Fruit fly (Drosophila melanogaster) whole organism, embryonic: ENCODE data around the gene Agpat2.
A peak's percentile ranks its signal among the peaks of the same experiment; 100 is the strongest.

ENCODE experiments used
- ATbp ChIP-seq: fragments of 200-800 bp; sonication (Bioruptor generic); optimal IDR thresholded peaks from 2 replicates; lab custom pipeline; 2017; ENCODE audit warnings: missing biosample characterization, mild to moderate bottlenecking, missing genetic modification characterization, missing genetic modification reagents
- Ada2b ChIP-seq: fragments of 200-800 bp; sonication (Bioruptor generic); IDR thresholded peaks from 2 replicates; pipeline ENCODE4 v1.3.6; 2022; ENCODE audit warnings: missing biosample characterization, missing genetic modification characterization
- Adf1 ChIP-seq: fragments of 200-800 bp; sonication (Bioruptor generic); IDR thresholded peaks from 2 replicates; pipeline ENCODE4 v1.3.6; 2022; ENCODE audit warnings: missing biosample characterization, missing genetic modification characterization
- Aef1 ChIP-seq: fragments of 200-800 bp; sonication (Bioruptor generic); IDR thresholded peaks from 3 replicates; pipeline ENCODE4 v1.3.6; 2022; ENCODE audit warnings: missing biosample characterization, missing genetic modification characterization
- Atf3 ChIP-seq: fragments of 200-800 bp; sonication (Bioruptor generic); optimal IDR thresholded peaks from 3 replicates; lab custom pipeline; 2016; ENCODE audit warnings: missing biosample characterization, missing genetic modification characterization
- CG10147 ChIP-seq: fragments of 200-800 bp; sonication (Bioruptor generic); optimal IDR thresholded peaks from 2 replicates; lab custom pipeline; 2019; ENCODE audit warnings: missing biosample characterization, mild to moderate bottlenecking, missing genetic modification characterization, moderate library complexity
- CG10654 ChIP-seq: fragments of 200-800 bp; sonication (Bioruptor generic); optimal IDR thresholded peaks from 2 replicates; lab custom pipeline; 2016; ENCODE audit warnings: missing biosample characterization, missing genetic modification characterization
- CG11695 ChIP-seq: fragments of 200-800 bp; sonication (Bioruptor generic); IDR thresholded peaks from 3 replicates; pipeline ENCODE4 v1.3.6; 2022; ENCODE audit warnings: missing biosample characterization, missing genetic modification characterization
- CG12744 ChIP-seq: fragments of 200-800 bp; sonication (Bioruptor generic); optimal IDR thresholded peaks from 2 replicates; lab custom pipeline; 2016; ENCODE audit warnings: missing biosample characterization, missing genetic modification characterization
- CG15011 ChIP-seq: fragments of 200-800 bp; sonication (Bioruptor generic); optimal IDR thresholded peaks from 3 replicates; lab custom pipeline; 2018; ENCODE audit warnings: missing biosample characterization, mild to moderate bottlenecking, missing genetic modification characterization
- CG15601 ChIP-seq: fragments of 200-800 bp; sonication (Bioruptor generic); optimal IDR thresholded peaks from 3 replicates; lab custom pipeline; 2019; ENCODE audit warnings: missing biosample characterization, mild to moderate bottlenecking, missing genetic modification characterization, moderate library complexity
- CG16779 ChIP-seq: fragments of 200-800 bp; sonication (Bioruptor generic); IDR thresholded peaks from 2 replicates; pipeline ENCODE4 v1.3.6; 2022; ENCODE audit warnings: missing biosample characterization, missing genetic modification characterization
- CG16863 ChIP-seq: fragments of 200-800 bp; sonication (Bioruptor generic); optimal IDR thresholded peaks from 3 replicates; lab custom pipeline; 2016; ENCODE audit warnings: missing biosample characterization, missing genetic modification characterization
- CG18619 ChIP-seq: fragments of 200-800 bp; sonication (Bioruptor generic); optimal IDR thresholded peaks from 3 replicates; lab custom pipeline; 2017; ENCODE audit warnings: missing biosample characterization, mild to moderate bottlenecking, missing genetic modification characterization
- CG30020 ChIP-seq: fragments of 200-800 bp; optimal IDR thresholded peaks from 2 replicates; lab custom pipeline; 2019; ENCODE audit warnings: missing biosample characterization, mild to moderate bottlenecking, missing genetic modification characterization, moderate library complexity
- CG30403 ChIP-seq: fragments of 200-800 bp; sonication (Bioruptor generic); optimal IDR thresholded peaks from 3 replicates; lab custom pipeline; 2016; ENCODE audit warnings: missing biosample characterization, missing genetic modification characterization
- CG3281 ChIP-seq: fragments of 200-800 bp; sonication (Bioruptor generic); optimal IDR thresholded peaks from 3 replicates; lab custom pipeline; 2017; ENCODE audit warnings: missing biosample characterization, mild to moderate bottlenecking, missing genetic modification characterization
- CG3407 ChIP-seq: fragments of 200-800 bp; sonication (Bioruptor generic); optimal IDR thresholded peaks from 2 replicates; lab custom pipeline; 2018; ENCODE audit warnings: missing biosample characterization, mild to moderate bottlenecking, missing genetic modification characterization
- CG4282 ChIP-seq: fragments of 200-800 bp; sonication (Bioruptor generic); optimal IDR thresholded peaks from 2 replicates; lab custom pipeline; 2016; ENCODE audit warnings: missing biosample characterization, missing genetic modification characterization
- CG43689 ChIP-seq: fragments of 200-800 bp; sonication (Bioruptor generic); IDR thresholded peaks from 2 replicates; pipeline ENCODE4 v1.3.6; 2022; ENCODE audit warnings: missing biosample characterization, missing genetic modification characterization
- CG4617 ChIP-seq: fragments of 200-800 bp; sonication (Bioruptor generic); optimal IDR thresholded peaks from 3 replicates; lab custom pipeline; 2016; ENCODE audit warnings: missing biosample characterization, missing genetic modification characterization, borderline replicate concordance
- CG8359 ChIP-seq: fragments of 200-800 bp; sonication (Bioruptor generic); optimal IDR thresholded peaks from 2 replicates; lab custom pipeline; 2017; ENCODE audit warnings: missing biosample characterization, mild to moderate bottlenecking, missing genetic modification characterization, borderline replicate concordance
- CG9215 ChIP-seq: fragments of 200-800 bp; sonication (Bioruptor generic); IDR thresholded peaks from 2 replicates; pipeline ENCODE4 v1.3.6; 2022; ENCODE audit warnings: missing biosample characterization, missing genetic modification characterization
- CG9437 ChIP-seq: fragments of 200-800 bp; sonication (Bioruptor generic); optimal IDR thresholded peaks from 2 replicates; lab custom pipeline; 2018; ENCODE audit warnings: missing biosample characterization, mild to moderate bottlenecking, missing genetic modification characterization
- CG9609 ChIP-seq: fragments of 200-800 bp; sonication (Bioruptor generic); optimal IDR thresholded peaks from 3 replicates; lab custom pipeline; 2016; ENCODE audit warnings: missing biosample characterization, missing genetic modification characterization
- CG9727 ChIP-seq: fragments of 200-800 bp; sonication (Bioruptor generic); optimal IDR thresholded peaks from 3 replicates; lab custom pipeline; 2017; ENCODE audit warnings: missing biosample characterization, mild to moderate bottlenecking, missing genetic modification characterization
- CoRest ChIP-seq: fragments of 200-800 bp; sonication (Bioruptor generic); optimal IDR thresholded peaks from 3 replicates; lab custom pipeline; 2018; ENCODE audit warnings: missing biosample characterization, mild to moderate bottlenecking, missing genetic modification characterization, moderate library complexity
- Dad ChIP-seq: fragments of 200-800 bp; sonication (Bioruptor generic); optimal IDR thresholded peaks from 3 replicates; lab custom pipeline; 2016; ENCODE audit warnings: missing biosample characterization, missing genetic modification characterization
- Dref ChIP-seq: fragments of 200-800 bp; sonication (Bioruptor generic); IDR thresholded peaks from 2 replicates; pipeline ENCODE4 v1.3.6; 2022; ENCODE audit warnings: missing biosample characterization, missing genetic modification characterization
- Eip74EF ChIP-seq, 2 experiments: fragments of 200-800 bp in 1 of 2; fragments of >200 bp in 1 of 2; sonication (Bioruptor generic) in 1 of 2; optimal IDR thresholded peaks; 2 replicates each; lab custom pipeline; 2017 to 2019; ENCODE audit warnings: missing biosample characterization in 2 of 2, missing genetic modification characterization in 2 of 2, mild to moderate bottlenecking in 1 of 2, moderate library complexity in 1 of 2
- GATAe ChIP-seq: fragments of 200-800 bp; sonication (Bioruptor generic); conservative IDR thresholded peaks from 2 replicates; pipeline ENCODE4 v1.3.6; 2022; ENCODE audit warnings: missing biosample characterization, missing genetic modification characterization
- Gsc ChIP-seq: fragments of 200-800 bp; sonication (Bioruptor generic); IDR thresholded peaks from 2 replicates; pipeline ENCODE4 v1.3.6; 2022; ENCODE audit warnings: missing biosample characterization, missing genetic modification characterization
- HmgZ ChIP-seq: fragments of 200-800 bp; sonication (Bioruptor generic); optimal IDR thresholded peaks from 2 replicates; lab custom pipeline; 2018; ENCODE audit warnings: missing biosample characterization, mild to moderate bottlenecking, missing genetic modification characterization
- Mrtf ChIP-seq: fragments of 200-800 bp; sonication (Bioruptor generic); IDR thresholded peaks from 3 replicates; pipeline ENCODE4 v1.3.6; 2022; ENCODE audit warnings: missing biosample characterization, missing genetic modification characterization
- Nf-YB ChIP-seq: fragments of 200-800 bp; sonication (Bioruptor generic); optimal IDR thresholded peaks from 3 replicates; lab custom pipeline; 2019; ENCODE audit warnings: missing biosample characterization, mild to moderate bottlenecking, missing genetic modification characterization, moderate library complexity
- ase ChIP-seq: fragments of 200-800 bp; sonication (Bioruptor generic); IDR thresholded peaks from 3 replicates; pipeline ENCODE4 v1.3.6; 2022; ENCODE audit warnings: missing biosample characterization, missing genetic modification characterization
- chm ChIP-seq: fragments of 200-800 bp; sonication (Bioruptor generic); IDR thresholded peaks from 2 replicates; pipeline ENCODE4 v1.3.6; 2022; ENCODE audit warnings: missing biosample characterization, missing genetic modification characterization
- ci ChIP-seq: fragments of 200-800 bp; sonication (Bioruptor generic); IDR thresholded peaks from 3 replicates; pipeline ENCODE4 v1.3.6; 2022; ENCODE audit warnings: missing biosample characterization, missing genetic modification characterization
- crol ChIP-seq: fragments of 200-800 bp; sonication (Bioruptor generic); IDR thresholded peaks from 2 replicates; pipeline ENCODE4 v1.3.6; 2022; ENCODE audit warnings: missing biosample characterization, missing genetic modification characterization
- dan ChIP-seq: fragments of 200-800 bp; sonication (Bioruptor generic); IDR thresholded peaks from 2 replicates; pipeline ENCODE4 v1.3.6; 2022; ENCODE audit warnings: missing biosample characterization, missing genetic modification characterization
- dati ChIP-seq: fragments of 200-800 bp; sonication (Bioruptor generic); IDR thresholded peaks from 2 replicates; pipeline ENCODE4 v1.3.6; 2022; ENCODE audit warnings: missing biosample characterization, missing genetic modification characterization
- dm ChIP-seq: fragments of 200-800 bp; sonication (Bioruptor generic); optimal IDR thresholded peaks from 3 replicates; lab custom pipeline; 2016; ENCODE audit warnings: missing biosample characterization, missing genetic modification characterization
- en ChIP-seq: fragments of 200-800 bp; sonication (Bioruptor generic); optimal IDR thresholded peaks from 2 replicates; lab custom pipeline; 2016; ENCODE audit warnings: missing biosample characterization, missing genetic modification characterization
- fru ChIP-seq: fragments of >200 bp; optimal IDR thresholded peaks from 2 replicates; lab custom pipeline; 2017
- ken ChIP-seq: fragments of 200-800 bp; sonication (Bioruptor generic); IDR thresholded peaks from 3 replicates; pipeline ENCODE4 v1.3.6; 2022; ENCODE audit warnings: missing biosample characterization, missing genetic modification characterization
- mld ChIP-seq: fragments of 200-800 bp; sonication (Bioruptor generic); IDR thresholded peaks from 3 replicates; pipeline ENCODE4 v1.3.6; 2022; ENCODE audit warnings: missing biosample characterization, missing genetic modification characterization; ENCODE audit not compliant: partially characterized antibody
- onecut ChIP-seq: fragments of 200-800 bp; sonication (Bioruptor generic); IDR thresholded peaks from 2 replicates; pipeline ENCODE4 v1.3.6; 2022; ENCODE audit warnings: missing biosample characterization, missing genetic modification characterization
- phol ChIP-seq: fragments of 200-800 bp; sonication (Bioruptor generic); optimal IDR thresholded peaks from 3 replicates; lab custom pipeline; 2018; ENCODE audit warnings: missing biosample characterization, mild to moderate bottlenecking, missing genetic modification characterization, moderate library complexity
- sd ChIP-seq: fragments of 200-800 bp; sonication (Bioruptor generic); optimal IDR thresholded peaks from 3 replicates; lab custom pipeline; 2018; ENCODE audit warnings: missing biosample characterization, mild to moderate bottlenecking, missing genetic modification characterization, moderate library complexity
- tna ChIP-seq: fragments of 200-800 bp; sonication (Bioruptor generic); IDR thresholded peaks from 2 replicates; pipeline ENCODE4 v1.3.6; 2022; ENCODE audit warnings: missing biosample characterization, missing genetic modification characterization; ENCODE audit not compliant: partially characterized antibody
- trem ChIP-seq: fragments of 200-800 bp; optimal IDR thresholded peaks from 3 replicates; lab custom pipeline; 2019; ENCODE audit warnings: missing biosample characterization, mild to moderate bottlenecking, missing genetic modification characterization, moderate library complexity
- unpg ChIP-seq: fragments of 200-800 bp; sonication (Bioruptor generic); optimal IDR thresholded peaks from 3 replicates; lab custom pipeline; 2018; ENCODE audit warnings: missing biosample characterization, mild to moderate bottlenecking, missing genetic modification characterization, moderate library complexity
- usp ChIP-seq: fragments of >200 bp; optimal IDR thresholded peaks from 2 replicates; lab custom pipeline; 2017; ENCODE audit warnings: missing biosample characterization, missing genetic modification characterization

The Agpat2 gene

dm6 chr2L:8511723-8512122 lies 47.9 kb upstream of the Agpat2 start, which contains the start of gene CG13096 (continued):
- TF ChIP-seq dati (GFP tag; lab: Robert Waterston, UW) (no peak), trem (tag; lab: Kevin White, UChicago) (peak; percentile 85), CG15011 (GFP tag; lab: Kevin White, UChicago) (no peak), en (no peak), ase (peak; percentile 25; the same call in 1 of the 3 replicates), CG15601 (peak; percentile 59), CG10147 (GFP tag; lab: Kevin White, UChicago) (no peak), Adf1 (no peak), unpg (GFP tag; lab: Kevin White, UChicago) (no peak), usp (no peak), CG4282 (no peak), chm (GFP tag; lab: Robert Waterston, UW) (no peak), Gsc (GFP tag; lab: Robert Waterston, UW) (no peak), CG11695 (GFP tag; lab: Robert Waterston, UW) (no peak), sd (no peak), HmgZ (tag; lab: Kevin White, UChicago) (peak; percentile 86), Nf-YB (GFP tag; lab: Kevin White, UChicago) (peak; percentile 60), Dad (GFP tag; lab: Kevin White, UChicago) (peak; percentile 22), CG9437 (GFP tag; lab: Kevin White, UChicago) (peak; percentile 87), Eip74EF (GFP tag; optimal IDR thresholded peaks at IDR 0.05; lab: Kevin White, UChicago) (no peak), CG9215 (no peak), GATAe (no peak), crol (no peak), CG9727 (GFP tag; lab: Kevin White, UChicago) (peak; percentile 30), CG30020 (tag; lab: Kevin White, UChicago) (peak; percentile 38), CG3281 (GFP tag; lab: Kevin White, UChicago) (no peak), CG16779 (GFP tag; lab: Robert Waterston, UW) (no peak), Aef1 (GFP tag; lab: Robert Waterston, UW) (no peak), CoRest (tag; lab: Kevin White, UChicago) (peak; percentile 64), ci (GFP tag; lab: Robert Waterston, UW) (no peak; the same call in 2 of the 3 replicates), Dref (GFP tag; lab: Robert Waterston, UW) (peak; percentile 100), phol (peak; percentile 61), Ada2b (GFP tag; lab: Robert Waterston, UW) (no peak), CG8359 (GFP tag; lab: Kevin White, UChicago) (no peak), CG30403 (GFP tag; lab: Kevin White, UChicago) (no peak), ken (GFP tag; lab: Robert Waterston, UW) (no peak), CG3407 (GFP tag; lab: Kevin White, UChicago) (no peak), dan (GFP tag; lab: Robert Waterston, UW) (no peak), Mrtf (GFP tag; lab: Robert Waterston, UW) (no peak), fru (lab: Kevin White, UChicago) (no peak), onecut (GFP tag; lab: Robert Waterston, UW) (no peak; the same call in 1 of the 2 replicates), mld (GFP tag; lab: Robert Waterston, UW) (peak; percentile 94), CG4617 (GFP tag; lab: Kevin White, UChicago) (peak; percentile 46), CG10654 (no peak), CG9609 (GFP tag; lab: Kevin White, UChicago) (peak; percentile 35), CG12744 (GFP tag; lab: Kevin White, UChicago) (no peak), CG18619 (GFP tag; lab: Kevin White, UChicago) (no peak), ATbp (GFP tag; lab: Kevin White, UChicago) (no peak), CG16863 (GFP tag; lab: Kevin White, UChicago) (no peak), CG43689 (GFP tag; lab: Robert Waterston, UW) (no peak), Atf3 (GFP tag; lab: Kevin White, UChicago) (no peak), tna (peak; percentile 97), dm (peak; percentile 99)
